Fruit fly (Drosophila melanogaster) whole organism, embryonic: ENCODE measurements around the gene CG8675.
A peak's percentile ranks its signal among the peaks of the same experiment; 100 is the strongest.

Source experiments
- Ada2b ChIP-seq: fragments of 200-800 bp; sonication (Bioruptor generic); IDR thresholded peaks from 2 replicates; pipeline ENCODE4 v1.3.6; 2022; ENCODE audit warnings: missing biosample characterization, missing genetic modification characterization
- CG10321 ChIP-seq: fragments of 200-800 bp; sonication (Bioruptor generic); IDR thresholded peaks from 2 replicates; pipeline ENCODE4 v1.3.6; 2022; ENCODE audit warnings: missing biosample characterization, missing genetic modification characterization
- CG10431 ChIP-seq: fragments of 200-800 bp; sonication (Bioruptor generic); optimal IDR thresholded peaks from 3 replicates; lab custom pipeline; 2018; ENCODE audit warnings: missing biosample characterization, mild to moderate bottlenecking, missing genetic modification characterization
- CG10654 ChIP-seq: fragments of 200-800 bp; sonication (Bioruptor generic); optimal IDR thresholded peaks from 2 replicates; lab custom pipeline; 2016; ENCODE audit warnings: missing biosample characterization, missing genetic modification characterization
- CG12744 ChIP-seq: fragments of 200-800 bp; sonication (Bioruptor generic); optimal IDR thresholded peaks from 2 replicates; lab custom pipeline; 2016; ENCODE audit warnings: missing biosample characterization, missing genetic modification characterization
- CG12769 ChIP-seq: fragments of 200-800 bp; sonication (Bioruptor generic); optimal IDR thresholded peaks from 2 replicates; lab custom pipeline; 2019; ENCODE audit warnings: missing biosample characterization, mild to moderate bottlenecking, missing genetic modification characterization, moderate library complexity
- CG13287 ChIP-seq: fragments of 200-800 bp; sonication (Bioruptor generic); IDR thresholded peaks from 2 replicates; pipeline ENCODE4 v1.3.6; 2022; ENCODE audit warnings: missing biosample characterization, missing genetic modification characterization; ENCODE audit not compliant: partially characterized antibody
- CG14965 ChIP-seq: fragments of 200-800 bp; sonication (Bioruptor generic); optimal IDR thresholded peaks from 2 replicates; lab custom pipeline; 2016; ENCODE audit warnings: missing biosample characterization, missing genetic modification characterization, borderline replicate concordance
- CG15269 ChIP-seq: fragments of 200-800 bp; sonication (Bioruptor generic); optimal IDR thresholded peaks from 2 replicates; lab custom pipeline; 2018; ENCODE audit warnings: missing biosample characterization, mild to moderate bottlenecking, missing genetic modification characterization, moderate library complexity
- CG1792 ChIP-seq: fragments of 200-800 bp; sonication (Bioruptor generic); optimal IDR thresholded peaks from 2 replicates; lab custom pipeline; 2016; ENCODE audit warnings: missing biosample characterization, missing genetic modification characterization
- CG18262 ChIP-seq: fragments of 200-800 bp; optimal IDR thresholded peaks from 3 replicates; lab custom pipeline; 2019; ENCODE audit warnings: missing biosample characterization, mild to moderate bottlenecking, missing genetic modification characterization, moderate library complexity
- CG3065 ChIP-seq: fragments of 200-800 bp; sonication (Bioruptor generic); optimal IDR thresholded peaks from 2 replicates; lab custom pipeline; 2016; ENCODE audit warnings: missing biosample characterization, missing genetic modification characterization
- CG31441 ChIP-seq: fragments of 200-800 bp; sonication (Bioruptor generic); IDR thresholded peaks from 2 replicates; pipeline ENCODE4 v1.3.6; 2022; ENCODE audit warnings: missing biosample characterization, missing genetic modification characterization
- CG3163 ChIP-seq: fragments of 200-800 bp; sonication (Bioruptor generic); optimal IDR thresholded peaks from 3 replicates; lab custom pipeline; 2016; ENCODE audit warnings: missing biosample characterization, missing genetic modification characterization
- CG32772 ChIP-seq: fragments of 200-800 bp; sonication (Bioruptor generic); IDR thresholded peaks from 2 replicates; pipeline ENCODE4 v1.3.6; 2022; ENCODE audit warnings: missing biosample characterization, missing genetic modification characterization
- CG3995 ChIP-seq: fragments of 200-800 bp; sonication (Bioruptor generic); optimal IDR thresholded peaks from 3 replicates; lab custom pipeline; 2016; ENCODE audit warnings: missing biosample characterization, missing genetic modification characterization
- CG6791 ChIP-seq: fragments of 200-800 bp; sonication (Bioruptor generic); IDR thresholded peaks from 3 replicates; pipeline ENCODE4 v1.3.6; 2022; ENCODE audit warnings: missing biosample characterization, missing genetic modification characterization; ENCODE audit not compliant: partially characterized antibody
- CG8281 ChIP-seq: fragments of 200-800 bp; sonication (Bioruptor generic); optimal IDR thresholded peaks from 2 replicates; lab custom pipeline; 2018; ENCODE audit warnings: missing biosample characterization, mild to moderate bottlenecking, missing genetic modification characterization, moderate library complexity
- CG8924 ChIP-seq: fragments of 200-800 bp; optimal IDR thresholded peaks from 3 replicates; lab custom pipeline; 2019; ENCODE audit warnings: missing biosample characterization, mild to moderate bottlenecking, missing genetic modification characterization, moderate library complexity
- CG9437 ChIP-seq: fragments of 200-800 bp; sonication (Bioruptor generic); optimal IDR thresholded peaks from 2 replicates; lab custom pipeline; 2018; ENCODE audit warnings: missing biosample characterization, mild to moderate bottlenecking, missing genetic modification characterization
- CkIIα-i1 ChIP-seq: fragments of 200-800 bp; sonication (Bioruptor generic); IDR thresholded peaks from 2 replicates; pipeline ENCODE4 v1.3.6; 2022; ENCODE audit warnings: missing biosample characterization, missing genetic modification characterization
- Fer1 ChIP-seq: fragments of 200-800 bp; sonication (Bioruptor generic); optimal IDR thresholded peaks from 2 replicates; lab custom pipeline; 2017; ENCODE audit warnings: missing biosample characterization, mild to moderate bottlenecking, missing genetic modification characterization
- HHEX ChIP-seq: fragments of 200-800 bp; sonication (Bioruptor generic); optimal IDR thresholded peaks from 3 replicates; lab custom pipeline; 2017; ENCODE audit warnings: missing biosample characterization, mild to moderate bottlenecking, missing genetic modification characterization, missing genetic modification reagents
- HLHmδ ChIP-seq: fragments of 200-800 bp; sonication (Bioruptor generic); optimal IDR thresholded peaks from 2 replicates; lab custom pipeline; 2018; ENCODE audit warnings: missing biosample characterization, mild to moderate bottlenecking, missing genetic modification characterization, moderate library complexity
- Hmr ChIP-seq: fragments of 200-800 bp; sonication (Bioruptor generic); optimal IDR thresholded peaks from 3 replicates; lab custom pipeline; 2017; ENCODE audit warnings: mild to moderate bottlenecking, missing biosample characterization, missing genetic modification reagents, missing genetic modification characterization
- Hmx ChIP-seq: fragments of 200-800 bp; sonication (Bioruptor generic); optimal IDR thresholded peaks from 2 replicates; lab custom pipeline; 2016; ENCODE audit warnings: missing biosample characterization, missing genetic modification characterization
- Med ChIP-seq: fragments of 200-800 bp; sonication (Bioruptor generic); peaks from one replicate; lab custom pipeline; 2016; ENCODE audit warnings: missing biosample characterization, missing genetic modification characterization, mild to moderate bottlenecking, inconsistent platforms, moderate library complexity
- Oli ChIP-seq: fragments of 200-800 bp; sonication (Bioruptor generic); optimal IDR thresholded peaks from 2 replicates; lab custom pipeline; 2018; ENCODE audit warnings: missing biosample characterization, mild to moderate bottlenecking, missing genetic modification characterization, moderate library complexity
- Opbp ChIP-seq: fragments of 200-800 bp; sonication (Bioruptor generic); IDR thresholded peaks from 3 replicates; pipeline ENCODE4 v1.3.6; 2022; ENCODE audit warnings: missing biosample characterization, missing genetic modification characterization; ENCODE audit not compliant: partially characterized antibody
- Sox102F ChIP-seq: fragments of 200-800 bp; sonication (Bioruptor generic); optimal IDR thresholded peaks from 2 replicates; lab custom pipeline; 2018; ENCODE audit warnings: missing biosample characterization, mild to moderate bottlenecking, missing genetic modification characterization, moderate library complexity
- bcd ChIP-seq: fragments of 200-800 bp; sonication (Bioruptor generic); optimal IDR thresholded peaks from 2 replicates; lab custom pipeline; 2017; ENCODE audit warnings: missing biosample characterization, mild to moderate bottlenecking, missing genetic modification characterization
- disco-r ChIP-seq: fragments of 200-800 bp; sonication (Bioruptor generic); optimal IDR thresholded peaks from 2 replicates; lab custom pipeline; 2016; ENCODE audit warnings: missing biosample characterization, missing genetic modification characterization
- eve ChIP-seq, 2 experiments: fragments of >200 bp; optimal IDR thresholded peaks; 2 replicates each; lab custom pipeline; 2017; ENCODE audit warnings: missing biosample characterization in 2 of 2, missing genetic modification characterization in 2 of 2
- ewg ChIP-seq: fragments of 200-800 bp; sonication (Bioruptor generic); optimal IDR thresholded peaks from 3 replicates; lab custom pipeline; 2017; ENCODE audit warnings: mild to moderate bottlenecking, missing biosample characterization, missing genetic modification reagents, missing genetic modification characterization
- fru ChIP-seq: fragments of >200 bp; optimal IDR thresholded peaks from 2 replicates; lab custom pipeline; 2017
- gro ChIP-seq: fragments of 200-800 bp; sonication (Bioruptor generic); optimal IDR thresholded peaks from 2 replicates; lab custom pipeline; 2016; ENCODE audit warnings: missing biosample characterization, missing genetic modification characterization
- lab ChIP-seq: fragments of 200-800 bp; sonication (Bioruptor generic); optimal IDR thresholded peaks from 3 replicates; lab custom pipeline; 2017; ENCODE audit warnings: missing biosample characterization, missing genetic modification characterization, mild to moderate bottlenecking, moderate library complexity, missing genetic modification reagents
- lmd ChIP-seq: fragments of 200-800 bp; sonication (Bioruptor generic); IDR thresholded peaks from 2 replicates; pipeline ENCODE4 v1.3.6; 2022; ENCODE audit warnings: missing biosample characterization, missing genetic modification characterization
- luna ChIP-seq: fragments of 200-800 bp; sonication (Bioruptor generic); optimal IDR thresholded peaks from 2 replicates; lab custom pipeline; 2016; ENCODE audit warnings: missing biosample characterization, missing genetic modification characterization
- nerfin-1 ChIP-seq: fragments of 200-800 bp; sonication (Bioruptor generic); optimal IDR thresholded peaks from 3 replicates; lab custom pipeline; 2019; ENCODE audit warnings: missing biosample characterization, mild to moderate bottlenecking, missing genetic modification characterization, moderate library complexity
- nerfin-2 ChIP-seq: fragments of 200-800 bp; sonication (Bioruptor generic); IDR thresholded peaks from 2 replicates; pipeline ENCODE4 v1.3.6; 2022; ENCODE audit warnings: missing biosample characterization, missing genetic modification characterization; ENCODE audit not compliant: partially characterized antibody
- prd ChIP-seq, 3 experiments: fragments of >200 bp in 2 of 3; fragments of 200-800 bp in 1 of 3; sonication (Bioruptor generic) in 1 of 3; optimal IDR thresholded peaks in 2 of 3; IDR thresholded peaks in 1 of 3; 2 replicates in 2 of 3; 3 replicates in 1 of 3; pipeline versions ENCODE4 v1.3.6 to Lab custom; 2017 to 2022; ENCODE audit warnings: missing biosample characterization in 1 of 3, missing genetic modification characterization in 1 of 3
- pros ChIP-seq: fragments of 200-800 bp; sonication (Bioruptor generic); optimal IDR thresholded peaks from 3 replicates; lab custom pipeline; 2019; ENCODE audit warnings: missing biosample characterization, mild to moderate bottlenecking, missing genetic modification characterization, moderate library complexity
- run ChIP-seq: fragments of 200-800 bp; sonication (Bioruptor generic); optimal IDR thresholded peaks from 3 replicates; lab custom pipeline; 2018; ENCODE audit warnings: missing biosample characterization, mild to moderate bottlenecking, missing genetic modification characterization
- schlank ChIP-seq: fragments of 200-800 bp; sonication (Bioruptor generic); optimal IDR thresholded peaks from 2 replicates; lab custom pipeline; 2018; ENCODE audit warnings: missing biosample characterization, mild to moderate bottlenecking, missing genetic modification characterization
- slp2 ChIP-seq: fragments of 200-800 bp; sonication (Bioruptor generic); optimal IDR thresholded peaks from 2 replicates; lab custom pipeline; 2016; ENCODE audit warnings: missing biosample characterization, missing genetic modification characterization
- wdn ChIP-seq: fragments of 200-800 bp; sonication (Bioruptor generic); IDR thresholded peaks from 2 replicates; pipeline ENCODE4 v1.3.6; 2022; ENCODE audit warnings: missing biosample characterization, missing genetic modification characterization

CG8675 gene

DNA sequence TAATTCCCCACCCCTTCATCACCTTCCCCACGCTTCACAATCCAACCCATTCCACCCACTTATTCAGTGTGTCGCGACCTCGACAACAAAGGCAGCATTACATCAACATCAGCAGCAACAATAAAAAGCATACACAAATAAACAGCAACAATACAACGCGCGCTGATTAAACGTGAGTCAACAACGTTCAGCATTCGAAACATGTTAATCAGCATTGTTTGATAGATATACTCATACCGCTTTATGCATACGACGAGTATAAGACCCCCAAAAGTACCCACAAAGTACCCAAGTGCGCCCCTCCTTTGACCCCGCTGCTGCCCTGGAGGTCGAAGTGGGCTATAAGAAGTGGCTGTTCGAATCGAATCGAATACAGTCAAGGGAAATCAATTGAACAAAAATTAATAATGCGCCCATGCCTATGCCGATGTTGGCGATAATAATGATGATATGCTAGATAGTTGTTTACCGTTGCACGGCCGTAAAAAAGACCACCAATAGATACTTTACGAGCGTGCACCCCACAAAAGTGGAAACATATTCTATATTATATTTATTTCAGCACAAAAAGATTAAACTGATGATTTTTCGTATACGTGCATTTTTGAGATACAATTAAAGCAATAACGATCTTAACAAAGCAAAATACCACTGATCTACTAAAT, 45.0 kb upstream of the CG8675 start (continued):
- TF ChIP-seq CG10321 (peak; percentile 20; the same call in 1 of the 2 replicates), Oli (tag; lab: Kevin White, UChicago) (no peak), pros (GFP tag; lab: Kevin White, UChicago) (no peak)

- TF ChIP-seq CG9437 (GFP tag; lab: Kevin White, UChicago) (peak; percentile 20), slp2 (GFP tag; lab: Kevin White, UChicago) (no peak), Opbp (no peak), CkIIα-i1 (no peak), CG12744 (GFP tag; lab: Kevin White, UChicago) (no peak), CG3995 (GFP tag; lab: Kevin White, UChicago) (no peak), CG3065 (GFP tag; lab: Kevin White, UChicago) (no peak), Ada2b (GFP tag; lab: Robert Waterston, UW) (peak; percentile 64), bcd (peak; percentile 49), disco-r (GFP tag; lab: Kevin White, UChicago) (no peak), CG8281 (tag; lab: Kevin White, UChicago) (peak; percentile 4), CG15269 (tag; lab: Kevin White, UChicago) (peak; percentile 36), CG31441 (GFP tag; lab: Robert Waterston, UW) (peak; percentile 78), HLHmδ (GFP tag; lab: Kevin White, UChicago) (no peak), schlank (tag; lab: Kevin White, UChicago) (no peak), lmd (GFP tag; lab: Robert Waterston, UW) (peak; percentile 60; the same call in 1 of the 2 replicates), luna (GFP tag; lab: Kevin White, UChicago) (no peak), Fer1 (GFP tag; lab: Kevin White, UChicago) (peak; percentile 34), lab (GFP tag; lab: Kevin White, UChicago) (peak; percentile 65), ewg (GFP tag; lab: Kevin White, UChicago) (peak; percentile 0), CG8924 (tag; lab: Kevin White, UChicago) (peak; percentile 48), HHEX (peak; percentile 49), CG14965 (GFP tag; lab: Kevin White, UChicago) (no peak), Sox102F (peak; percentile 56), CG1792 (GFP tag; lab: Kevin White, UChicago) (no peak), run (tag; lab: Kevin White, UChicago) (peak; percentile 5), CG18262 (tag; lab: Kevin White, UChicago) (peak; percentile 63), Med (peak; percentile 37), CG32772 (0 out of 2 replicates have a peak, but pooled peaks have one; percentile 30), wdn (no peak), Hmr (no peak), CG12769 (no peak), CG10654 (GFP tag; lab: Kevin White, UChicago) (no peak), prd (optimal IDR thresholded peaks at IDR 0.05; lab: Kevin White, UChicago) (no peak), prd (GFP tag; IDR thresholded peaks at IDR 0.05; lab: Robert Waterston, UW) (peak; percentile 76), CG13287 (GFP tag; lab: Robert Waterston, UW) (no peak), nerfin-1 (tag; lab: Kevin White, UChicago) (peak; percentile 23), CG3163 (GFP tag; lab: Kevin White, UChicago) (no peak), fru (no peak), CG6791 (no peak), eve (GFP tag; optimal IDR thresholded peaks at IDR 0.05; lab: Kevin White, UChicago) (peak in 1 of 2 experiments; percentile 36), gro (GFP tag; lab: Kevin White, UChicago) (no peak), CG10431 (GFP tag; lab: Kevin White, UChicago) (no peak), Hmx (GFP tag; lab: Kevin White, UChicago) (no peak), nerfin-2 (GFP tag; lab: Robert Waterston, UW) (no peak)
Measured at dm6 chrX:17293385-17293784, 44.1 kb upstream of the CG8675 start.
